Fruit fly (Drosophila melanogaster) whole organism, prepupa: Measurements from ENCODE around the gene Unr.

ENCODE experiments used
- Hr39 ChIP-seq: fragments of 200-800 bp; sonication (Bioruptor generic); optimal IDR thresholded peaks from 2 replicates; lab custom pipeline; 2016; ENCODE audit warnings: missing biosample characterization, missing genetic modification characterization
- OdsH ChIP-seq: fragments of 200-800 bp; sonication (Bioruptor generic); optimal IDR thresholded peaks from 3 replicates; lab custom pipeline; 2016; ENCODE audit warnings: missing biosample characterization, missing genetic modification characterization

DNA sequence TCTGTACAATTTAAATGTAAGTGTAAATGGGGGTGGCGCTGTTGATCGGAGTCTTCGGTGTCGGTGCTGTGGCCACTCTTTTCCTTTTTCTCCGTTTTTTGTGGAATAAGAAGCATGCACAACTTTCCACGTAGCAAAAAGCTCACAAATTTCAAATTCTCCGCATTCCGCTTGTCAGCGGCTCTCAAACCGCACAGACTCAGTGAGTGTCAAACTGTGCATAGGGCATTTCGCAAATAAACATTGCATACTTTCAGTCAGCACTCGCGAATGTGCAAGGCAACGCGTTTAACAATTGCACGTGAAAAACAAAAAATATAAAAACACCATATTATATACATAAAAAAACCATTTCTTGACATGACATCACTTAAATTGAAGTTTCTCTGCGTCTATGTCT, 47.2 kb downstream of the Unr start:
- TF ChIP-seq OdsH (no peak), Hr39 (GFP tag; lab: Kevin White, UChicago) (no peak)
